Fruit fly (Drosophila melanogaster) S2 (cell line): ENCODE measurements around the gene CG15408.

Experiments
- CG8478 ChIP-seq: fragments of >200 bp; optimal IDR thresholded peaks from 2 replicates; lab custom pipeline; 2018
- CTCF ChIP-seq, 2 experiments: fragments of >200 bp; optimal IDR thresholded peaks; 2 replicates each; lab custom pipeline; 2018

dm6 chr2L:3301058-3301457, 31.6 kb upstream of the CG15408 start:
- TF ChIP-seq CTCF (optimal IDR thresholded peaks at IDR 0.05; lab: Kevin White, UChicago) (no peak), CG8478 (no peak)
